Fruit fly (Drosophila melanogaster) whole organism, adult: Measurements from ENCODE around the gene sv.

Experiments used
- CG11617 ChIP-seq: fragments of 200-800 bp; sonication (Bioruptor generic); optimal IDR thresholded peaks from 2 replicates; lab custom pipeline; 2017; ENCODE audit warnings: mild to moderate bottlenecking, missing biosample characterization, missing genetic modification reagents, missing genetic modification characterization
- CG12768 ChIP-seq: fragments of 200-800 bp; sonication (Bioruptor generic); optimal IDR thresholded peaks from 2 replicates; lab custom pipeline; 2017; ENCODE audit warnings: missing biosample characterization, missing genetic modification characterization, mild to moderate bottlenecking, moderate library complexity, missing genetic modification reagents
- CG14711 ChIP-seq: fragments of 200-800 bp; sonication (Bioruptor generic); optimal IDR thresholded peaks from 2 replicates; lab custom pipeline; 2018; ENCODE audit warnings: missing biosample characterization, mild to moderate bottlenecking, missing genetic modification characterization, moderate library complexity
- CG5204 ChIP-seq: fragments of 200-800 bp; sonication (Bioruptor generic); optimal IDR thresholded peaks from 2 replicates; lab custom pipeline; 2016; ENCODE audit warnings: missing biosample characterization, missing genetic modification characterization
- CG7045 ChIP-seq: fragments of 200-800 bp; sonication (Bioruptor generic); optimal IDR thresholded peaks from 2 replicates; lab custom pipeline; 2017; ENCODE audit warnings: missing biosample characterization, mild to moderate bottlenecking, missing genetic modification characterization
- CG7101 ChIP-seq: fragments of 200-800 bp; sonication (Bioruptor generic); optimal IDR thresholded peaks from 2 replicates; lab custom pipeline; 2018; ENCODE audit warnings: missing biosample characterization, mild to moderate bottlenecking, missing genetic modification characterization, moderate library complexity
- Clk ChIP-seq: fragments of 200-800 bp; sonication (Bioruptor generic); optimal IDR thresholded peaks from 2 replicates; lab custom pipeline; 2017; ENCODE audit warnings: missing biosample characterization, missing genetic modification characterization
- Crg-1 ChIP-seq: fragments of 200-800 bp; sonication (Bioruptor generic); optimal IDR thresholded peaks from 2 replicates; lab custom pipeline; 2016; ENCODE audit warnings: missing biosample characterization, missing genetic modification characterization
- Hr96 ChIP-seq: fragments of 200-800 bp; sonication (Bioruptor generic); optimal IDR thresholded peaks from 2 replicates; lab custom pipeline; 2016; ENCODE audit warnings: missing biosample characterization, missing genetic modification characterization
- bab1 ChIP-seq: fragments of 200-800 bp; sonication (Bioruptor generic); optimal IDR thresholded peaks from 3 replicates; lab custom pipeline; 2019; ENCODE audit warnings: missing biosample characterization, mild to moderate bottlenecking, missing genetic modification characterization, moderate library complexity
- cic ChIP-seq: fragments of 200-800 bp; sonication (Bioruptor generic); optimal IDR thresholded peaks from 2 replicates; lab custom pipeline; 2017; ENCODE audit warnings: missing biosample characterization, mild to moderate bottlenecking, missing genetic modification characterization, moderate library complexity
- ovo ChIP-seq: fragments of 200-800 bp; sonication (Bioruptor generic); optimal IDR thresholded peaks from 2 replicates; lab custom pipeline; 2016; ENCODE audit warnings: missing biosample characterization, missing genetic modification characterization
- pad ChIP-seq: fragments of 200-800 bp; sonication (Bioruptor generic); optimal IDR thresholded peaks from 3 replicates; lab custom pipeline; 2017; ENCODE audit warnings: missing biosample characterization, missing genetic modification characterization, mild to moderate bottlenecking, moderate library complexity, missing genetic modification reagents
- toe ChIP-seq: fragments of 200-800 bp; sonication (Bioruptor generic); optimal IDR thresholded peaks from 2 replicates; lab custom pipeline; 2016; ENCODE audit warnings: missing biosample characterization, missing genetic modification characterization

DNA sequence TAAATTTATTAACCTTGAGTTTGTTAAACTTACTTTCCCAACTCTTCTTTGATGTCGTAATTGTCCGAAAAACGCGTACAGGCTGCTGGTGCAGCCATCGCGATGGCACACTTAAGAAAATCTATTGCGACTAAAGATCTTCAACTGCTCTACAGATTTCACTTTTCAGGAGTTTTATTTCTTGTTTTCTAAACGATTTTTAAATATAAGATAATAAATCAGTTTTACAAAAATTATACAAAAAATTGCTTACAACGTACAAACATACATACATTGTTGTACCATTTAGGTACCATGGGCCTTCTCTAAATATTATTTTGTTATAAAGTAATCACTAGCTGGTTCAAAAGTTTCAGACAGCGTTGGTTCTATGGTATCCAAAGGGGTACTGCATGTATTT, 38.2 kb upstream of the sv start:
- no peak for TF ChIP-seq pad (GFP tag; lab: Kevin White, UChicago)
- no peak for TF ChIP-seq Hr96 (GFP tag; lab: Kevin White, UChicago)
- TF ChIP-seq CG12768: no peak
- TF ChIP-seq CG11617 (GFP tag; lab: Kevin White, UChicago): no peak
- TF ChIP-seq CG7045 (GFP tag; lab: Kevin White, UChicago): no peak
- no peak for TF ChIP-seq bab1 (GFP tag; lab: Kevin White, UChicago)
- no peak for TF ChIP-seq Crg-1 (GFP tag; lab: Kevin White, UChicago)
- no peak for TF ChIP-seq CG7101 (tag; lab: Kevin White, UChicago)
- no peak for TF ChIP-seq cic (GFP tag; lab: Kevin White, UChicago)
- TF ChIP-seq CG5204 (GFP tag; lab: Kevin White, UChicago): no peak
- no peak for TF ChIP-seq CG14711 (tag; lab: Kevin White, UChicago)
- no peak for TF ChIP-seq ovo (GFP tag; lab: Kevin White, UChicago)
- TF ChIP-seq Clk (GFP tag; lab: Kevin White, UChicago): no peak
- no peak for TF ChIP-seq toe (GFP tag; lab: Kevin White, UChicago)
